Fruit fly (Drosophila melanogaster): ENCODE data around the gene CG42638.
A peak's percentile ranks its signal among the peaks of the same experiment; 100 is the strongest.
"Not testable (repeated sequence)": the region's sequence is repeated elsewhere in the genome, so short reads cannot be mapped to it uniquely, and the experiment has no call there.

CG42638 gene

DNA sequence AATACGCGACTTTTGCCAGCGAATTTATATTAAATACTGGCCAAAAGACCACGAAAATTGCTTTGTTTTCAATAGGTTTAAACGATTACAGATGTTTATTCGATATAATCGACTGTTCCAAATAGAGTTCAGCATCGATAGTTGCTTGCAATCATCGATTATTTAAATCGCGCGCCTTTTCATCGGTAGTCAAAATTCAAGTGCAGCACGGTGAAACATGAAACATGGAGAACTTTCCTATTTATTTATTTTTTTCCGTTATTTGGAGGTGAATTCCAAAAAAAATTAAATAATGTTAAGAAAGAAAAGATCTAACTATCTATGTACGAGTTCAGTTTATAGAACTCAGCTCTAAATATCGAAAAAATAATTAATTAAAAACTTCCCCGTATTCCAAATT lies at the start of gene CG42638:
TSS of gene CG42638 (minus strand) at position 101 of the 400 bp plus-strand sequence.
- not testable (repeated sequence) for TF ChIP-seq CG12768 (GFP tag; optimal IDR thresholded peaks at IDR 0.05); kay (GFP tag; ENCODE audit: borderline replicate concordance); CG33017 (tag; optimal IDR thresholded peaks at IDR 0.05)

DNA sequence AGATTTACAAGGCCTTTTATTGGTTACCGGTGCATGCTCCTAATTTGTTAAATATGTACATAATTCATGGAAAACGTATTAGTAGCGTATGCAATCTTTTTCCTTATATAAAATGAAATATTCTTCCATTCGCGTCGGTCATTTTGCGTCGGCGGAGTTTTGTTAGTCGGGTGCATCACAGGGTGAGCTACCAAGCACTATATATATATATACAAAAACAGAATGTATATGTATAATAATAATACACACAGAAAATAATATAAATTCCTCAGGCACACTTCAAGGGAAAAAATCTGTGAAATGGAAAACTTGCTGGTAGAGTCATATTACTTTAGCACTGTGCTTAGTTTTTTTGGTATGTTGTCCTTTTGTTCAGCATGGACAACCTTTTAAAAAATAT lies 49.4 kb upstream of the CG42638 start, which contains the start of gene Ir76a:
TSS of gene Ir76a (plus strand) at position 301 of the 400 bp plus-strand sequence.
- TF ChIP-seq CG33017 (tag; optimal IDR thresholded peaks at IDR 0.05) (no peak), tj (GFP tag; optimal IDR thresholded peaks at IDR 0.05) (peak; percentile 25)

DNA sequence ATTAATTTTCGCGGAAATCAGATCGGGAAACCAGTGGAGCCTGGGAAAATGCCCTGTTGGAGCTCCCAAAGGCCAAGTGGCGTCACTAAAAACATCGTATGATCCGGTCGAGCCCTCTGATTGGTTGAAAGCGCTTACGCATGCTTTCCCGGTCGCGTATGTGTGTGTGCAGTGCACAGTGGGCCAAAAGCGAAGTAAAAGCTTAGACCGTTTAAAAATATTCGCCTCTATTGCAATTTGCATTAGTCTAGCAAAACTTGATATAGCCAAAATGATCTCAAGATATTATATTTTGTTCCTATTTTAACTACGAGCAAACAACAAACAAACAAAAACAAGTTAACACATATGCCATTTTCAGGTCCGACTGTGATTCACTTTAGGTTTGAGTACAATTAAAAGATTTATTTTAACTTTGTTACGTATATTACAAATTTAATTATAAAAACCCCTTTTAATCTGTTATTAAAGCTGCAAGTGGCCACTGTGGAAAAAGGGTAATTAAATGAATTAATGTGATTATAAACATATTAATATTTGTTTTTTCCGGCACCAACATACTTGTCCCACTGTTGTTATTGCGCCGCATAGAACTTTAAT lies 44.8 kb upstream of the CG42638 start:
- TF ChIP-seq CG1620 (GFP tag; optimal IDR thresholded peaks at IDR 0.05) (peak; percentile 75), Clk (GFP tag; optimal IDR thresholded peaks at IDR 0.05) (peak; percentile 69), Crg-1 (GFP tag; optimal IDR thresholded peaks at IDR 0.05) (peak; percentile 85), CG7101 (tag; optimal IDR thresholded peaks at IDR 0.05) (peak; percentile 84), CG11617 (GFP tag; optimal IDR thresholded peaks at IDR 0.05) (peak; percentile 96), Hr96 (GFP tag; optimal IDR thresholded peaks at IDR 0.05) (peak; percentile 78), ovo (GFP tag; optimal IDR thresholded peaks at IDR 0.05) (peak; percentile 61), kay (GFP tag; ENCODE audit: borderline replicate concordance) (peak; percentile 98), bab1 (GFP tag; optimal IDR thresholded peaks at IDR 0.05) (peak; percentile 91), CG12768 (GFP tag; optimal IDR thresholded peaks at IDR 0.05) (peak; percentile 89), CG33017 (tag; optimal IDR thresholded peaks at IDR 0.05) (peak; percentile 87), toe (GFP tag; optimal IDR thresholded peaks at IDR 0.05) (peak; percentile 86), tj (GFP tag; optimal IDR thresholded peaks at IDR 0.05) (peak; percentile 80), CG7045 (GFP tag; optimal IDR thresholded peaks at IDR 0.05) (peak; percentile 90), Mnt (GFP tag; optimal IDR thresholded peaks at IDR 0.05) (peak; percentile 82), cic (GFP tag; optimal IDR thresholded peaks at IDR 0.05) (peak; percentile 66), CG5204 (GFP tag; optimal IDR thresholded peaks at IDR 0.05) (no peak), CG14711 (tag; optimal IDR thresholded peaks at IDR 0.05) (peak; percentile 59), pad (GFP tag; optimal IDR thresholded peaks at IDR 0.05) (peak; percentile 71), cnc (optimal IDR thresholded peaks at IDR 0.05) (no peak)

DNA sequence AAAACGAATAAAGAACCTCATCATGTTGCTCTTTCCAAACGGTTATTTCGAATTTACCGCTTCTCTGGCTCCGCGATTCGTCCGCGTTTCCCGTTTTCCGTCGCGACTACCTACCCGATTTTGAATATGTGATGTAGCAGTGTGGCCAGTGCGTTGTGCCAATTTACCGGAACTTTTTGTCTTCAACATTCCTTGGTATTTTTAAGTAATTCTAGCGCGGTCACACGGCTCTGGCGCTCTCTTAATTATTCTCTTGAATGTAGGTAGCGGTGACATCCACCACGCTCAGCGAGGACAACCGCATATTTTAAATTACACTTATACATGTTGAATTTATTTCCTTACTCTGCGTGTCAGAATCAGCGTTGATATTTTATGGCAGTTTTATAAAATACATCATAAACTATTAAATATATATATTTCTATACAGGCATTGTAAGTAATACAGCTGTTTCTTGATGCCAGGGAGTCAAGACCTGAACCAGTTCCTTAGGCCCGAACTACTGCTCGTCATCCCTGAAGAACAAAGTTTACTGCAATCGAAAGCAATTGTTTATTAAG lies 44.0 kb upstream of the CG42638 start, which contains the start of the genes CG42637, Gyc76C and SREBP:
TSS of gene CG42637 (minus strand) at position 132 of the 561 bp plus-strand sequence.
TSS of gene Gyc76C (minus strand) at position 132 of the 561 bp plus-strand sequence.
TSS of gene SREBP (plus strand) at position 498 of the 561 bp plus-strand sequence.
- TF ChIP-seq Crg-1 (GFP tag; optimal IDR thresholded peaks at IDR 0.05): no peak
- TF ChIP-seq pad (GFP tag; optimal IDR thresholded peaks at IDR 0.05): no peak
- peak; percentile 31 for TF ChIP-seq bab1 (GFP tag; optimal IDR thresholded peaks at IDR 0.05)
- peak; percentile 42 for TF ChIP-seq tj (GFP tag; optimal IDR thresholded peaks at IDR 0.05)
- peak; percentile 90 for TF ChIP-seq kay (GFP tag; ENCODE audit: borderline replicate concordance)
- TF ChIP-seq ovo (GFP tag; optimal IDR thresholded peaks at IDR 0.05): peak; percentile 81

DNA sequence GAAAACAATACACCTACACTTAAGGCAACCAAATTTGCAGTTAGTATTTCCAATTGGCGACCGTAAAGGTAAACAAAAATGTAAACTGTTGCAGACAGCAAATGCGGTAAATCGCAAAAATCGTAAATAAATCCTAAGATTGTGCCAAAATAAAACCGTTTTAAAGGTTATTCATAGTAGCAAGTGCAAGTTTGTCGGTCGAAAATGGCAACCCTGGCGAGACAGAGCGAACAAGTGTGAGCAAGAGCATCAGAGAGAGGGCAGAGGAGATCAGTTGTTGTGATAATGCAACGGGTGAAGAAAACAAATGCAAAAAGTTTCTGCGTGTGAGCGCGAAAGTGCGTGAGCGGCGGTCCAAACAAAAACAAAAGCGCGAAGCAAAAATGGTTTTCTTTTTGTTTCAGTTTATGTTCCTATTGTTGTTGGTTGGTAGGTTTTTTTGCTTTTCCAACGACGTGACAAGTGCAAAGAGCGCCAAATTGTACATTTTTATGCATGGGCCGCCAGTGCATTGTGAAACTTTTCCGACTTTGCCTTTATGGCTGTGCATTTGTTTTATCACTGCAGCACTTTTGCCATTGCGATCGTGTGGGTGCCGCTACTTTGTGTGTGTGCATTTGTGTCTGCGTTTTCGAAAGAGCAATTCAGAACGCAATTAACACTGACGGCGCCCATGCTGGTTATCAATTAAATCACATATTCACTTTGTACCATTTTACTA lies 43.3 kb upstream of the CG42638 start:
- no peak for TF ChIP-seq Clk (GFP tag; optimal IDR thresholded peaks at IDR 0.05)
- no peak for TF ChIP-seq ovo (GFP tag; optimal IDR thresholded peaks at IDR 0.05)
- TF ChIP-seq kay (GFP tag; ENCODE audit: borderline replicate concordance): no peak
- no peak for TF ChIP-seq CG1620 (GFP tag; optimal IDR thresholded peaks at IDR 0.05)
- no peak for TF ChIP-seq CG11617 (GFP tag; optimal IDR thresholded peaks at IDR 0.05)
- no peak for TF ChIP-seq bab1 (GFP tag; optimal IDR thresholded peaks at IDR 0.05)
- TF ChIP-seq CG33017 (tag; optimal IDR thresholded peaks at IDR 0.05): no peak
- TF ChIP-seq tj (GFP tag; optimal IDR thresholded peaks at IDR 0.05): peak; percentile 58
- TF ChIP-seq CG7045 (GFP tag; optimal IDR thresholded peaks at IDR 0.05): no peak
- peak; percentile 91 for TF ChIP-seq CG14711 (tag; optimal IDR thresholded peaks at IDR 0.05)
- TF ChIP-seq Mnt (GFP tag; optimal IDR thresholded peaks at IDR 0.05): no peak
- TF ChIP-seq toe (GFP tag; optimal IDR thresholded peaks at IDR 0.05): no peak
- TF ChIP-seq Crg-1 (GFP tag; optimal IDR thresholded peaks at IDR 0.05): no peak
- TF ChIP-seq CG5204 (GFP tag; optimal IDR thresholded peaks at IDR 0.05): no peak
- no peak for TF ChIP-seq cic (GFP tag; optimal IDR thresholded peaks at IDR 0.05)
- TF ChIP-seq CG7101 (tag; optimal IDR thresholded peaks at IDR 0.05): no peak
- no peak for TF ChIP-seq cnc (optimal IDR thresholded peaks at IDR 0.05)
- no peak for TF ChIP-seq pad (GFP tag; optimal IDR thresholded peaks at IDR 0.05)
- TF ChIP-seq CG12768 (GFP tag; optimal IDR thresholded peaks at IDR 0.05): peak; percentile 65
- TF ChIP-seq Hr96 (GFP tag; optimal IDR thresholded peaks at IDR 0.05): no peak

DNA sequence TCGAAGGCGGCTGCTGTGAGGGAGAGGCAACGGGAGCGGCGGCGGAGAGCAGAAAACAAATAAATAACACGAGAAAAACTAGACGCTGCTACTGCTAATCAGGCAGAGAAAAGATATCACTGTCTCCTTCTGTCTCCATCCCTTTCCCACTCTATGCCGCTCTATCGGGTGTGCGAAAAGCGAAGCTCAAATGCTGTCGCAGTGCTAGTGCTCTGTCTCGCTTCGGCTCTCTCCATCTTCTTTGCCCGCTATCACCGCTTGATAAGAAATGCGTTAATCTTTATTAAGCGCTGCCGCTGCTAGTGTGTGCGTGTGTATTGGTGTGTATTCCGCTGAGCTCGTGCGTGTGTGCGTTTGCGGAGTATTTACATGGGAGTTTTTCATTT lies 42.1 kb upstream of the CG42638 start:
- TF ChIP-seq CG1620 (GFP tag; optimal IDR thresholded peaks at IDR 0.05): no peak
- peak; percentile 36 for TF ChIP-seq CG33017 (tag; optimal IDR thresholded peaks at IDR 0.05)
- TF ChIP-seq CG5204 (GFP tag; optimal IDR thresholded peaks at IDR 0.05): no peak
- peak; percentile 57 for TF ChIP-seq CG12768 (GFP tag; optimal IDR thresholded peaks at IDR 0.05)
- peak; percentile 79 for TF ChIP-seq cic (GFP tag; optimal IDR thresholded peaks at IDR 0.05)
- peak; percentile 35 for TF ChIP-seq ovo (GFP tag; optimal IDR thresholded peaks at IDR 0.05)
- TF ChIP-seq bab1 (GFP tag; optimal IDR thresholded peaks at IDR 0.05): no peak
- TF ChIP-seq cnc (optimal IDR thresholded peaks at IDR 0.05): no peak
- TF ChIP-seq tj (GFP tag; optimal IDR thresholded peaks at IDR 0.05): peak; percentile 44
- TF ChIP-seq pad (GFP tag; optimal IDR thresholded peaks at IDR 0.05): peak; percentile 27
- TF ChIP-seq kay (GFP tag; ENCODE audit: borderline replicate concordance): no peak
- peak; percentile 16 for TF ChIP-seq CG14711 (tag; optimal IDR thresholded peaks at IDR 0.05)
